Worm (Caenorhabditis elegans) whole organism, L4/young adult: ENCODE data around the gene C55A6.4.
"Not testable (repeated sequence)": the region's sequence is repeated elsewhere in the genome, so short reads cannot be mapped to it uniquely, and the experiment has no call there.

ENCODE experiments used
- W03F9.2 ChIP-seq: fragments of 150-350 bp; optimal IDR thresholded peaks from 2 replicates; lab custom pipeline; 2014; ENCODE audit warnings: missing biosample characterization, missing genetic modification characterization
- dao-5 ChIP-seq: sonication (generic microtip); optimal IDR thresholded peaks from 2 replicates; lab custom pipeline; 2016; ENCODE audit warnings: missing genotype, missing genetic modification characterization, moderate library complexity, missing compliant biosample characterization
- him-1 ChIP-seq: sonication (generic microtip); optimal IDR thresholded peaks from 2 replicates; lab custom pipeline; 2016; ENCODE audit warnings: missing genotype, missing genetic modification reagents, missing genetic modification characterization, missing compliant biosample characterization

DNA sequence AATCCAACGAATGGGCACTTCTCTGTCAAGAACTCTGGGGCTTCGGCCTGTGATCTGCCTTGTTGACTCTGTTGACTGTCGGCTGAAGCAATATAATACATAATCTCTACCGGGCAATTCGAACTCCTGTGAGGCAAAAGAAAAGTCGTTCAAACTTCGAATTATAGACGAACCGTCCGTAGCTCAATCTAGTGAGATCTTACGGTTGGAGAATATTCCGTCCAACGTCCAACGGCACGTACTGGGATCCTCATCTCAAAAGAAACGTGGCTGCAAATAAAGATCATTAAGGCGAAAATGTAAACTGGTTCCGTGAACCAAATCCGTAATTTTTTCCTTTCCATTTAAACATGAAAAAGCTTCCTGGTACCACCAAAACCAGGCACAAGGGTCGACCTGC, 37.0 kb downstream of the C55A6.4 start, which contains the start of gene T11F9.14:
- not testable (repeated sequence) for TF ChIP-seq dao-5 (tag; lab: Kevin White, UChicago); him-1 (tag; lab: Kevin White, UChicago); W03F9.2
